Worm (Caenorhabditis elegans) whole organism, young adult: ENCODE data around the gene col-73.

Source experiments
- F37B4.10 ChIP-seq: fragments of 200-800 bp; sonication (Bioruptor generic); IDR thresholded peaks from 2 replicates; pipeline ENCODE4 v1.3.6; 2022; ENCODE audit warnings: missing genetic modification characterization, missing compliant biosample characterization
- Y67H2A.10 ChIP-seq: fragments of 200-800 bp; sonication (Bioruptor generic); conservative IDR thresholded peaks from 2 replicates; pipeline ENCODE4 v1.3.6; 2022; ENCODE audit warnings: missing genetic modification reagents, missing genetic modification characterization, missing compliant biosample characterization
- aptf-3 ChIP-seq: fragments of 200-800 bp; sonication (Bioruptor generic); IDR thresholded peaks from 2 replicates; pipeline ENCODE4 v1.3.6; 2022; ENCODE audit warnings: missing genetic modification characterization, missing compliant biosample characterization
- rcor-1 ChIP-seq: fragments of 200-800 bp; sonication (Bioruptor generic); IDR thresholded peaks from 2 replicates; pipeline ENCODE4 v1.3.6; 2022; ENCODE audit warnings: missing genetic modification reagents, missing genetic modification characterization, missing compliant biosample characterization

DNA sequence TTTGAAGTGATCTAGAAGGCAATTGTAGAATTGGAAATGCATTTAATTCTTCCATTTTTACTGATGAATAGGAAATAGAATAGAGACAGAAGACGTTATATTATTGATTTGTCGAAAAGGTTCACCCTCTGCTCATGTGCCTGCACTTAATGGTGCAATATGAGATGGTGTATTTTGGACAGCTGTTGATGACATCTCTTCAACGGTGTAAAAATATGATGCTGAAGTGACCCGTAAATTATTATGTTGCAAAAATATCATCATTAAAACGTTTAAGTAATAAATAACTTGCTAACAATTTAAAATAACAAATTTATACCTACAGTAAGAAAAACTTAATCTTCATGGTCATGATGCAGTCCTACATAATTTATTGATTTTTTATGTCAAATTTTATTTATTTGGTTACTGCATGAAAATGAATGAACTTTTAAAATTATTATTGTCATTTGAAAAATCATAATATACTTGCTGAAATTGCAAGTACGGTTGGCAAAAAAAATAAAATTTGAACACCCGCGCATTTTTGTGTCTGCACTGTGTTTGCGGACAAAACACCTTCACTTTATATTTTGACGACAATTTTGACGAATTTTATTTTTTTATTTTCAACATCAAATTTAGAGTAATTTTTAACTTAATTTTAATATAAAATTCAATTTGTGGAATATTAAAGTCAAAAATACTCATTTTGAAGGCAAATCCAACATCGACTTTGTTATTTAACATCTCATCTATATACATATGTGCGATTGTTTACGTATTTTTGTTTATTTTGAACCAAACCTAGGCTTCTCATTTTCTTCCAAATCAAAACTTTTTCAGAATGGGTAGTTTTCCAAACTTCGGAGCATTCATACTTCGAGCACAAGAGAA is 45.0 kb downstream of the col-73 start, which contains the start of the genes fbxb-88 and tbck-1:
- TF ChIP-seq Y67H2A.10 (GFP tag; lab: Robert Waterston, UW) = no peak
- no peak for TF ChIP-seq rcor-1 (GFP tag; lab: Robert Waterston, UW)
- no peak for TF ChIP-seq aptf-3 (GFP tag; lab: Robert Waterston, UW)
- no peak for TF ChIP-seq F37B4.10 (GFP tag; lab: Robert Waterston, UW)
